Fruit fly (Drosophila melanogaster) whole organism, embryonic: Measurements from ENCODE around the gene mldr.

Source experiments
- ATbp ChIP-seq: fragments of 200-800 bp; sonication (Bioruptor generic); optimal IDR thresholded peaks from 2 replicates; lab custom pipeline; 2017; ENCODE audit warnings: missing biosample characterization, mild to moderate bottlenecking, missing genetic modification characterization, missing genetic modification reagents
- Awh ChIP-seq: fragments of 200-800 bp; sonication (Bioruptor generic); IDR thresholded peaks from 2 replicates; pipeline ENCODE4, ENCODE4 v1.3.6; 2022; ENCODE audit warnings: missing biosample characterization, missing genetic modification characterization
- BEAF-32 ChIP-seq: fragments of 200-800 bp; sonication (Bioruptor generic); optimal IDR thresholded peaks from 3 replicates; lab custom pipeline; 2017; ENCODE audit warnings: missing biosample characterization, missing genetic modification characterization, mild to moderate bottlenecking, moderate library complexity, missing genetic modification reagents
- Bdp1 ChIP-seq: fragments of 200-800 bp; sonication (Bioruptor generic); optimal IDR thresholded peaks from 3 replicates; lab custom pipeline; 2016; ENCODE audit warnings: missing biosample characterization, missing genetic modification characterization
- CG10654 ChIP-seq: fragments of 200-800 bp; sonication (Bioruptor generic); optimal IDR thresholded peaks from 2 replicates; lab custom pipeline; 2016; ENCODE audit warnings: missing biosample characterization, missing genetic modification characterization
- CG11398 ChIP-seq: fragments of 200-800 bp; sonication (Bioruptor generic); optimal IDR thresholded peaks from 2 replicates; lab custom pipeline; 2016; ENCODE audit warnings: missing biosample characterization, missing genetic modification characterization
- CG13296 ChIP-seq: fragments of 200-800 bp; sonication (Bioruptor generic); optimal IDR thresholded peaks from 3 replicates; lab custom pipeline; 2018; ENCODE audit warnings: missing biosample characterization, mild to moderate bottlenecking, missing genetic modification characterization
- CG14667 ChIP-seq: fragments of 200-800 bp; sonication (Bioruptor generic); IDR thresholded peaks from 2 replicates; pipeline ENCODE4 v1.3.6; 2022; ENCODE audit warnings: missing biosample characterization, missing genetic modification characterization
- CG1602 ChIP-seq: fragments of 200-800 bp; sonication (Bioruptor generic); optimal IDR thresholded peaks from 3 replicates; lab custom pipeline; 2016; ENCODE audit warnings: missing biosample characterization, missing genetic modification characterization
- CG17361 ChIP-seq: fragments of 200-800 bp; sonication (Bioruptor generic); IDR thresholded peaks from 3 replicates; pipeline ENCODE4 v1.3.6; 2022; ENCODE audit warnings: missing biosample characterization, missing genetic modification characterization
- CG1792 ChIP-seq: fragments of 200-800 bp; sonication (Bioruptor generic); optimal IDR thresholded peaks from 2 replicates; lab custom pipeline; 2016; ENCODE audit warnings: missing biosample characterization, missing genetic modification characterization
- CG3407 ChIP-seq: fragments of 200-800 bp; sonication (Bioruptor generic); optimal IDR thresholded peaks from 2 replicates; lab custom pipeline; 2018; ENCODE audit warnings: missing biosample characterization, mild to moderate bottlenecking, missing genetic modification characterization
- CG34376 ChIP-seq: fragments of 200-800 bp; sonication (Bioruptor generic); optimal IDR thresholded peaks from 2 replicates; lab custom pipeline; 2018; ENCODE audit warnings: missing biosample characterization, mild to moderate bottlenecking, missing genetic modification characterization
- CG3838 ChIP-seq: fragments of 200-800 bp; sonication (Bioruptor generic); optimal IDR thresholded peaks from 3 replicates; lab custom pipeline; 2016; ENCODE audit warnings: missing biosample characterization, missing genetic modification characterization
- CG4404 ChIP-seq: fragments of 200-800 bp; sonication (Bioruptor generic); IDR thresholded peaks from 2 replicates; pipeline ENCODE4 v1.3.6; 2022; ENCODE audit warnings: missing biosample characterization, missing genetic modification characterization
- CG7357 ChIP-seq: fragments of 200-800 bp; sonication (Bioruptor generic); IDR thresholded peaks from 3 replicates; pipeline ENCODE4 v1.3.6; 2022; ENCODE audit warnings: missing biosample characterization, missing genetic modification characterization
- CG7372 ChIP-seq: fragments of 200-800 bp; sonication (Bioruptor generic); IDR thresholded peaks from 2 replicates; pipeline ENCODE4 v1.3.6; 2022; ENCODE audit warnings: missing biosample characterization, missing genetic modification characterization
- CG7839 ChIP-seq: fragments of 200-800 bp; sonication (Bioruptor generic); optimal IDR thresholded peaks from 3 replicates; lab custom pipeline; 2018; ENCODE audit warnings: missing biosample characterization, mild to moderate bottlenecking, missing genetic modification characterization, moderate library complexity
- CG9609 ChIP-seq: fragments of 200-800 bp; sonication (Bioruptor generic); optimal IDR thresholded peaks from 3 replicates; lab custom pipeline; 2016; ENCODE audit warnings: missing biosample characterization, missing genetic modification characterization
- Chrac-16 ChIP-seq: fragments of 200-800 bp; sonication (Bioruptor generic); optimal IDR thresholded peaks from 3 replicates; lab custom pipeline; 2016; ENCODE audit warnings: missing biosample characterization, missing genetic modification characterization
- Dad ChIP-seq: fragments of 200-800 bp; sonication (Bioruptor generic); optimal IDR thresholded peaks from 3 replicates; lab custom pipeline; 2016; ENCODE audit warnings: missing biosample characterization, missing genetic modification characterization
- Doc3 ChIP-seq: fragments of 200-800 bp; sonication (Bioruptor generic); IDR thresholded peaks from 3 replicates; pipeline ENCODE4 v1.3.6; 2022; ENCODE audit warnings: missing biosample characterization, missing genetic modification characterization; ENCODE audit not compliant: partially characterized antibody
- E2f2 ChIP-seq: fragments of 200-800 bp; sonication (Bioruptor generic); IDR thresholded peaks from 2 replicates; pipeline ENCODE4 v1.3.6; 2022; ENCODE audit warnings: missing biosample characterization, missing genetic modification characterization
- HHEX ChIP-seq: fragments of 200-800 bp; sonication (Bioruptor generic); optimal IDR thresholded peaks from 3 replicates; lab custom pipeline; 2017; ENCODE audit warnings: missing biosample characterization, mild to moderate bottlenecking, missing genetic modification characterization, missing genetic modification reagents
- HLH4C ChIP-seq: fragments of 200-800 bp; sonication (Bioruptor generic); IDR thresholded peaks from 3 replicates; pipeline ENCODE4 v1.3.6; 2022; ENCODE audit warnings: missing biosample characterization, missing genetic modification characterization; ENCODE audit not compliant: partially characterized antibody
- Lim3 ChIP-seq: fragments of 200-800 bp; sonication (Bioruptor generic); IDR thresholded peaks from 2 replicates; pipeline ENCODE4 v1.3.6; 2022; ENCODE audit warnings: missing biosample characterization, missing genetic modification characterization
- Mad ChIP-seq: fragments of 200-800 bp; sonication (Bioruptor generic); optimal IDR thresholded peaks from 2 replicates; lab custom pipeline; 2016; ENCODE audit warnings: missing biosample characterization, missing genetic modification characterization
- NC2β ChIP-seq: fragments of 200-800 bp; sonication (Bioruptor generic); optimal IDR thresholded peaks from 2 replicates; lab custom pipeline; 2016; ENCODE audit warnings: missing biosample characterization, missing genetic modification characterization
- Scr ChIP-seq: fragments of 200-800 bp; sonication (Bioruptor generic); IDR thresholded peaks from 2 replicates; pipeline ENCODE4 v1.3.6; 2022; ENCODE audit warnings: missing biosample characterization, missing genetic modification characterization; ENCODE audit not compliant: partially characterized antibody
- Sry-β ChIP-seq: fragments of 200-800 bp; sonication (Bioruptor generic); optimal IDR thresholded peaks from 2 replicates; lab custom pipeline; 2018; ENCODE audit warnings: missing biosample characterization, mild to moderate bottlenecking, missing genetic modification characterization, moderate library complexity
- ase ChIP-seq: fragments of 200-800 bp; sonication (Bioruptor generic); IDR thresholded peaks from 3 replicates; pipeline ENCODE4 v1.3.6; 2022; ENCODE audit warnings: missing biosample characterization, missing genetic modification characterization
- az2 ChIP-seq: fragments of 200-800 bp; sonication (Bioruptor generic); optimal IDR thresholded peaks from 3 replicates; lab custom pipeline; 2016; ENCODE audit warnings: missing biosample characterization, missing genetic modification characterization
- chm ChIP-seq: fragments of 200-800 bp; sonication (Bioruptor generic); IDR thresholded peaks from 2 replicates; pipeline ENCODE4 v1.3.6; 2022; ENCODE audit warnings: missing biosample characterization, missing genetic modification characterization
- crc ChIP-seq: fragments of 200-800 bp; sonication (Bioruptor generic); optimal IDR thresholded peaks from 2 replicates; lab custom pipeline; 2016; ENCODE audit warnings: missing biosample characterization, missing genetic modification characterization
- cwo ChIP-seq: fragments of 200-800 bp; sonication (Bioruptor generic); optimal IDR thresholded peaks from 3 replicates; lab custom pipeline; 2017; ENCODE audit warnings: missing biosample characterization, missing genetic modification characterization, mild to moderate bottlenecking, moderate library complexity, missing genetic modification reagents
- danr ChIP-seq: fragments of 200-800 bp; sonication (Bioruptor generic); IDR thresholded peaks from 2 replicates; pipeline ENCODE4 v1.3.6; 2022; ENCODE audit warnings: missing biosample characterization, missing genetic modification characterization
- ftz-f1 ChIP-seq: fragments of 200-800 bp; sonication (Bioruptor generic); optimal IDR thresholded peaks from 2 replicates; lab custom pipeline; 2016; ENCODE audit warnings: missing biosample characterization, missing genetic modification characterization
- jumu ChIP-seq: fragments of 200-800 bp; sonication (Bioruptor generic); optimal IDR thresholded peaks from 3 replicates; lab custom pipeline; 2016; ENCODE audit warnings: missing biosample characterization, missing genetic modification characterization
- knrl ChIP-seq: fragments of 200-800 bp; sonication (Bioruptor generic); IDR thresholded peaks from 3 replicates; pipeline ENCODE4 v1.3.6; 2022; ENCODE audit warnings: missing biosample characterization, missing genetic modification characterization; ENCODE audit not compliant: partially characterized antibody
- nerfin-1 ChIP-seq: fragments of 200-800 bp; sonication (Bioruptor generic); optimal IDR thresholded peaks from 3 replicates; lab custom pipeline; 2019; ENCODE audit warnings: missing biosample characterization, mild to moderate bottlenecking, missing genetic modification characterization, moderate library complexity
- nom ChIP-seq: fragments of 200-800 bp; sonication (Bioruptor generic); optimal IDR thresholded peaks from 2 replicates; lab custom pipeline; 2017; ENCODE audit warnings: missing biosample characterization, missing genetic modification characterization, mild to moderate bottlenecking, moderate library complexity, missing genetic modification reagents
- otp ChIP-seq: fragments of 200-800 bp; sonication (Bioruptor generic); IDR thresholded peaks from 3 replicates; pipeline ENCODE4, ENCODE4 v1.3.6; 2022; ENCODE audit warnings: missing biosample characterization, missing genetic modification characterization
- run ChIP-seq: fragments of 200-800 bp; sonication (Bioruptor generic); optimal IDR thresholded peaks from 3 replicates; lab custom pipeline; 2018; ENCODE audit warnings: missing biosample characterization, mild to moderate bottlenecking, missing genetic modification characterization
- salm ChIP-seq: fragments of 200-800 bp; sonication (Bioruptor generic); optimal IDR thresholded peaks from 2 replicates; lab custom pipeline; 2018; ENCODE audit warnings: missing biosample characterization, mild to moderate bottlenecking, missing genetic modification characterization
- schlank ChIP-seq: fragments of 200-800 bp; sonication (Bioruptor generic); optimal IDR thresholded peaks from 2 replicates; lab custom pipeline; 2018; ENCODE audit warnings: missing biosample characterization, mild to moderate bottlenecking, missing genetic modification characterization
- sd ChIP-seq: fragments of 200-800 bp; sonication (Bioruptor generic); optimal IDR thresholded peaks from 3 replicates; lab custom pipeline; 2018; ENCODE audit warnings: missing biosample characterization, mild to moderate bottlenecking, missing genetic modification characterization, moderate library complexity
- sisA ChIP-seq: fragments of 200-800 bp; sonication (Bioruptor generic); IDR thresholded peaks from 2 replicates; pipeline ENCODE4 v1.3.6; 2022; ENCODE audit warnings: missing biosample characterization, missing genetic modification characterization
- vfl ChIP-seq: fragments of 200-800 bp; sonication (Bioruptor generic); optimal IDR thresholded peaks from 2 replicates; lab custom pipeline; 2016; ENCODE audit warnings: missing biosample characterization, missing genetic modification characterization
- vvl ChIP-seq: fragments of 200-800 bp; sonication (Bioruptor generic); IDR thresholded peaks from 2 replicates; pipeline ENCODE4 v1.3.6; 2022; ENCODE audit warnings: missing biosample characterization, missing genetic modification characterization
- zen2 ChIP-seq: fragments of 200-800 bp; sonication (Bioruptor generic); IDR thresholded peaks from 3 replicates; pipeline ENCODE4 v1.3.6; 2022; ENCODE audit warnings: missing biosample characterization, missing genetic modification characterization; ENCODE audit not compliant: partially characterized antibody

The mldr gene

dm6 chrX:6330369-6330949 is 39.4 kb downstream of the mldr start, which contains the start of gene CG42240 (continued):
- TF ChIP-seq knrl (GFP tag; lab: Robert Waterston, UW) = no peak
- peak; percentile 87 for TF ChIP-seq ATbp (GFP tag; lab: Kevin White, UChicago)
- peak; percentile 61 for TF ChIP-seq Mad (GFP tag; lab: Kevin White, UChicago)
- no peak for TF ChIP-seq zen2 (GFP tag; lab: Robert Waterston, UW)
- TF ChIP-seq CG7357 (GFP tag; lab: Robert Waterston, UW) = peak; percentile 76
- peak; percentile 71 for TF ChIP-seq danr (GFP tag; lab: Robert Waterston, UW)
- TF ChIP-seq CG10654 (GFP tag; lab: Kevin White, UChicago) = peak; percentile 89
- TF ChIP-seq CG14667 (GFP tag; lab: Robert Waterston, UW) = peak; percentile 67; the same call in 1 of the 2 replicates
- peak; percentile 91 for TF ChIP-seq HHEX (GFP tag; lab: Kevin White, UChicago)
- peak; percentile 41 for TF ChIP-seq crc (GFP tag; lab: Kevin White, UChicago)
- TF ChIP-seq CG1602 (GFP tag; lab: Kevin White, UChicago) = peak; percentile 89
- peak; percentile 11 for TF ChIP-seq ftz-f1 (GFP tag; lab: Kevin White, UChicago)
- peak; percentile 71 for TF ChIP-seq NC2β
- TF ChIP-seq CG9609 = peak; percentile 57
- TF ChIP-seq vvl (GFP tag; lab: Robert Waterston, UW) = peak; percentile 78
- TF ChIP-seq Awh (GFP tag; lab: Robert Waterston, UW) = peak; percentile 65; the same call in 1 of the 2 replicates
- TF ChIP-seq CG3407 = peak; percentile 87
- TF ChIP-seq CG1792 (GFP tag; lab: Kevin White, UChicago) = peak; percentile 61
- TF ChIP-seq cwo (GFP tag; lab: Kevin White, UChicago) = peak; percentile 87
- peak; percentile 59; the same call in 1 of the 2 replicates for TF ChIP-seq E2f2
- no peak for TF ChIP-seq Scr
- peak; percentile 14 for TF ChIP-seq schlank (tag; lab: Kevin White, UChicago)
- peak; percentile 88 for TF ChIP-seq Chrac-16
- TF ChIP-seq nom (GFP tag; lab: Kevin White, UChicago) = peak; percentile 83
- TF ChIP-seq salm = peak; percentile 83
- TF ChIP-seq vfl (GFP tag; lab: Kevin White, UChicago) = no peak
- peak; percentile 92 for TF ChIP-seq CG13296 (GFP tag; lab: Kevin White, UChicago)
- TF ChIP-seq CG4404 = peak; percentile 61
- peak; percentile 39 for TF ChIP-seq Bdp1 (GFP tag; lab: Kevin White, UChicago)
- no peak for TF ChIP-seq BEAF-32 (GFP tag; lab: Kevin White, UChicago)
- peak; percentile 46; the same call in 1 of the 2 replicates for TF ChIP-seq Lim3 (GFP tag; lab: Robert Waterston, UW)
- peak; percentile 58; the same call in 1 of the 3 replicates for TF ChIP-seq ase (GFP tag; lab: Robert Waterston, UW)
- peak; percentile 54 for TF ChIP-seq CG11398 (GFP tag; lab: Kevin White, UChicago)
- TF ChIP-seq jumu (GFP tag; lab: Kevin White, UChicago) = peak; percentile 63
- TF ChIP-seq CG17361 (GFP tag; lab: Robert Waterston, UW) = peak; percentile 98
- peak; percentile 87 for TF ChIP-seq CG34376 (GFP tag; lab: Kevin White, UChicago)
- TF ChIP-seq Dad (GFP tag; lab: Kevin White, UChicago) = peak; percentile 65
- no peak for TF ChIP-seq HLH4C (GFP tag; lab: Robert Waterston, UW)
- peak; percentile 40 for TF ChIP-seq Sry-β
- peak; percentile 84 for TF ChIP-seq run (tag; lab: Kevin White, UChicago)
- TF ChIP-seq otp (GFP tag; lab: Robert Waterston, UW) = no peak; the same call in 2 of the 3 replicates
- TF ChIP-seq CG3838 = peak; percentile 52
- TF ChIP-seq sisA (GFP tag; lab: Robert Waterston, UW) = peak; percentile 79
- peak; percentile 92 for TF ChIP-seq az2 (GFP tag; lab: Kevin White, UChicago)
- no peak for TF ChIP-seq sd (tag; lab: Kevin White, UChicago)
- TF ChIP-seq chm (GFP tag; lab: Robert Waterston, UW) = 0 out of 2 replicates have a peak, but pooled peaks have one; percentile 24
- peak; percentile 95 for TF ChIP-seq CG7839
- TF ChIP-seq CG7372 (GFP tag; lab: Robert Waterston, UW) = peak; percentile 81
- TF ChIP-seq nerfin-1 = peak; percentile 89
- no peak for TF ChIP-seq Doc3 (GFP tag; lab: Robert Waterston, UW)
